Fruit fly (Drosophila melanogaster) Kc167 (cell line): ENCODE results near the gene CG10163.

Experiments
- Myc ChIP-seq: fragments of >200 bp; optimal IDR thresholded peaks from 2 replicates; lab custom pipeline; 2017; ENCODE audit warnings: missing external identifiers
- Sin3A ChIP-seq: fragments of >200 bp; optimal IDR thresholded peaks from 2 replicates; lab custom pipeline; 2018; ENCODE audit warnings: missing external identifiers
- h ChIP-seq: fragments of >200 bp; optimal IDR thresholded peaks from 3 replicates; lab custom pipeline; 2018; ENCODE audit warnings: missing external identifiers
- insv ChIP-seq: fragments of >200 bp; optimal IDR thresholded peaks from 3 replicates; lab custom pipeline; 2018; ENCODE audit warnings: missing external identifiers
- psq ChIP-seq: fragments of >200 bp; optimal IDR thresholded peaks from 2 replicates; lab custom pipeline; 2017; ENCODE audit warnings: missing external identifiers
- ttk ChIP-seq: sonication (Bioruptor generic); optimal IDR thresholded peaks from 2 replicates; lab custom pipeline; 2017; ENCODE audit warnings: missing external identifiers

The CG10163 gene

dm6 chr3L:6234035-6234434, 24.5 kb downstream of the CG10163 start, which contains the start of gene CG42714:
TSS of gene CG42714 (minus strand) at chr3L:6234056.
- no peak for TF ChIP-seq Myc
- TF ChIP-seq Sin3A (lab: Kevin White, UChicago): no peak
- TF ChIP-seq psq (lab: Kevin White, UChicago): no peak
- TF ChIP-seq ttk: no peak
- no peak for TF ChIP-seq h (lab: Kevin White, UChicago)
- no peak for TF ChIP-seq insv (lab: Kevin White, UChicago)

- TF ChIP-seq h (lab: Kevin White, UChicago) (no peak), insv (lab: Kevin White, UChicago) (no peak), Sin3A (lab: Kevin White, UChicago) (no peak), Myc (no peak), ttk (no peak), psq (lab: Kevin White, UChicago) (no peak)
Observed at dm6 chr3L:6233281-6233680, 25.3 kb downstream of the CG10163 start, which contains the start of gene BG642312. TSS of gene BG642312 (minus strand) at chr3L:6233381.

- no peak for TF ChIP-seq psq (lab: Kevin White, UChicago)
- no peak for TF ChIP-seq h (lab: Kevin White, UChicago)
- TF ChIP-seq ttk: no peak
- no peak for TF ChIP-seq insv (lab: Kevin White, UChicago)
- TF ChIP-seq Sin3A (lab: Kevin White, UChicago): no peak
- no peak for TF ChIP-seq Myc
Observed at dm6 chr3L:6232261-6232660, 26.3 kb downstream of the CG10163 start, which contains the start of gene CG13299. TSS of gene CG13299 (minus strand) at chr3L:6232361.

- TF ChIP-seq Sin3A (lab: Kevin White, UChicago): no peak
- no peak for TF ChIP-seq psq (lab: Kevin White, UChicago)
- no peak for TF ChIP-seq h (lab: Kevin White, UChicago)
- TF ChIP-seq insv (lab: Kevin White, UChicago): no peak
- no peak for TF ChIP-seq ttk
- TF ChIP-seq Myc: no peak
Observed at dm6 chr3L:6220187-6220586, 38.4 kb downstream of the CG10163 start, which contains the start of gene CG33946. TSS of gene CG33946 (plus strand) at chr3L:6220578.

dm6 chr3L:6218517-6219155, 39.9 kb downstream of the CG10163 start:
- no peak for TF ChIP-seq Sin3A (lab: Kevin White, UChicago)
- TF ChIP-seq insv (lab: Kevin White, UChicago): no peak
- no peak for TF ChIP-seq Myc
- TF ChIP-seq ttk: no peak
- no peak for TF ChIP-seq h (lab: Kevin White, UChicago)
- no peak for TF ChIP-seq psq (lab: Kevin White, UChicago)

dm6 chr3L:6217806-6218205, 40.8 kb downstream of the CG10163 start, which contains the start of gene LanA:
TSS of gene LanA (minus strand) at chr3L:6218022.
- no peak for TF ChIP-seq ttk
- TF ChIP-seq Myc: no peak
- no peak for TF ChIP-seq psq (lab: Kevin White, UChicago)
- no peak for TF ChIP-seq Sin3A (lab: Kevin White, UChicago)
- TF ChIP-seq h (lab: Kevin White, UChicago): no peak
- TF ChIP-seq insv (lab: Kevin White, UChicago): no peak

dm6 chr3L:6217212-6217611, 41.3 kb downstream of the CG10163 start:
- TF ChIP-seq psq (lab: Kevin White, UChicago): no peak
- TF ChIP-seq h (lab: Kevin White, UChicago): no peak
- TF ChIP-seq Myc: no peak
- TF ChIP-seq Sin3A (lab: Kevin White, UChicago): no peak
- TF ChIP-seq insv (lab: Kevin White, UChicago): no peak
- no peak for TF ChIP-seq ttk

- TF ChIP-seq psq (lab: Kevin White, UChicago) (no peak), Myc (no peak), insv (lab: Kevin White, UChicago) (no peak), ttk (no peak), h (lab: Kevin White, UChicago) (no peak)
Observed at dm6 chr3L:6216787-6217078, 41.8 kb downstream of the CG10163 start.

dm6 chr3L:6215976-6216786, 42.4 kb downstream of the CG10163 start:
- TF ChIP-seq Sin3A (lab: Kevin White, UChicago): no peak
- no peak for TF ChIP-seq psq (lab: Kevin White, UChicago)
- TF ChIP-seq insv (lab: Kevin White, UChicago): no peak
- no peak for TF ChIP-seq ttk
- TF ChIP-seq h (lab: Kevin White, UChicago): no peak
- TF ChIP-seq Myc: no peak
